Fruit fly (Drosophila melanogaster): Measurements from ENCODE around the gene CG42558.

DNA sequence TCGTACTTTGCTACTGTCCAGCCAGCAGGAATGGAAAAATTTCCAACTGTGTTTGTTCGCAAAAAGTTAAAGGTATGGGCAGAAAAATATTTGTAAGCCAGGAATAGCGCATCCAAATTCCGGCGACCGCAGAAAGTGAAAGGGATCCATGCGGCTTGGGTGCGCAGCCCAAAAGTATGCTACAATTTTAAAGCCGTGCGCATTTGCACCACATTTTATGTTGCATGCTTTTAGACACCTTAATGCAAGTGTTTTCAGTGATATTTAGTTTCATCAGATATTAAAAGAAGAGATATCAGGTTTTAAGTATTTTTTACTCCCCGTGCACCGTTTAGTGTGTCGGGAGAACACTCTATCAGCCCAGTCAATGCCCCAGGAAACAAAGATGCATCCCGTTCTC is 30.0 kb downstream of the CG42558 start:
- TF ChIP-seq Pif1B (GFP tag; optimal IDR thresholded peaks at IDR 0.05): no peak
- no peak for TF ChIP-seq CG8159 (tag; optimal IDR thresholded peaks at IDR 0.05)
- TF ChIP-seq fd96Ca (GFP tag; IDR thresholded peaks at IDR 0.05): no peak
- no peak for TF ChIP-seq CG15710 (tag; optimal IDR thresholded peaks at IDR 0.05)
- TF ChIP-seq EcR (GFP tag; optimal IDR thresholded peaks at IDR 0.05): no peak
- no peak for TF ChIP-seq Snoo (tag; optimal IDR thresholded peaks at IDR 0.05)

Data from whole organism, pupa.